Fruit fly (Drosophila melanogaster) whole organism, wandering third instar larva: Measurements from ENCODE around the gene CG17191.

Experiments
- Dfd ChIP-seq: fragments of >200 bp; optimal IDR thresholded peaks from 2 replicates; lab custom pipeline; 2017; ENCODE audit warnings: missing biosample characterization, missing genetic modification characterization
- Hnf4 ChIP-seq: fragments of 200-800 bp; sonication (Bioruptor generic); optimal IDR thresholded peaks from 2 replicates; lab custom pipeline; 2016; ENCODE audit warnings: missing biosample characterization, mild to moderate bottlenecking, missing genetic modification characterization

- TF ChIP-seq Hnf4 (GFP tag; lab: Kevin White, UChicago): no peak
- no peak for TF ChIP-seq Dfd (GFP tag; lab: Kevin White, UChicago)
These were observed 50.5 kb downstream of the CG17191 start for dm6 chr3R:26968823-26969638.
